Fruit fly (Drosophila melanogaster) whole organism, embryonic: Measurements from ENCODE around the gene Alp13.

Experiments
- CG10431 ChIP-seq: fragments of 200-800 bp; sonication (Bioruptor generic); optimal IDR thresholded peaks from 3 replicates; lab custom pipeline; 2018; ENCODE audit warnings: missing biosample characterization, mild to moderate bottlenecking, missing genetic modification characterization
- CG10565 ChIP-seq: fragments of 200-800 bp; sonication (Bioruptor generic); optimal IDR thresholded peaks from 3 replicates; lab custom pipeline; 2016; ENCODE audit warnings: missing biosample characterization, mild to moderate bottlenecking, missing genetic modification characterization
- CG7556 ChIP-seq: fragments of 200-800 bp; sonication (Bioruptor generic); optimal IDR thresholded peaks from 2 replicates; lab custom pipeline; 2017; ENCODE audit warnings: missing biosample characterization, mild to moderate bottlenecking, missing genetic modification characterization
- Dfd ChIP-seq, 2 experiments: fragments of >200 bp; optimal IDR thresholded peaks; 2 replicates each; lab custom pipeline; 2017; ENCODE audit warnings: missing biosample characterization in 2 of 2, missing genetic modification characterization in 2 of 2
- Dp ChIP-seq: fragments of 200-800 bp; sonication (Bioruptor generic); optimal IDR thresholded peaks from 2 replicates; lab custom pipeline; 2018; ENCODE audit warnings: missing biosample characterization, mild to moderate bottlenecking, missing genetic modification characterization, moderate library complexity
- PHDP ChIP-seq: fragments of 200-800 bp; sonication (Bioruptor generic); optimal IDR thresholded peaks from 3 replicates; lab custom pipeline; 2018; ENCODE audit warnings: missing biosample characterization, mild to moderate bottlenecking, missing genetic modification characterization, moderate library complexity
- Sox100B ChIP-seq: fragments of 200-800 bp; sonication (Bioruptor generic); optimal IDR thresholded peaks from 3 replicates; lab custom pipeline; 2018; ENCODE audit warnings: missing biosample characterization, mild to moderate bottlenecking, missing genetic modification characterization
- bbx ChIP-seq: fragments of 200-800 bp; sonication (Bioruptor generic); IDR thresholded peaks from 2 replicates; pipeline ENCODE4 v1.3.6; 2022; ENCODE audit warnings: missing biosample characterization, missing genetic modification characterization; ENCODE audit not compliant: partially characterized antibody
- corto ChIP-seq: fragments of 200-800 bp; sonication (Bioruptor generic); optimal IDR thresholded peaks from 2 replicates; lab custom pipeline; 2016; ENCODE audit warnings: missing biosample characterization, mild to moderate bottlenecking, missing genetic modification characterization, moderate library complexity
- ttk ChIP-seq: fragments of 200-800 bp; sonication (Bioruptor generic); IDR thresholded peaks from 2 replicates; pipeline ENCODE4 v2.1.2; 2022; ENCODE audit warnings: missing biosample characterization, missing genetic modification characterization

DNA sequence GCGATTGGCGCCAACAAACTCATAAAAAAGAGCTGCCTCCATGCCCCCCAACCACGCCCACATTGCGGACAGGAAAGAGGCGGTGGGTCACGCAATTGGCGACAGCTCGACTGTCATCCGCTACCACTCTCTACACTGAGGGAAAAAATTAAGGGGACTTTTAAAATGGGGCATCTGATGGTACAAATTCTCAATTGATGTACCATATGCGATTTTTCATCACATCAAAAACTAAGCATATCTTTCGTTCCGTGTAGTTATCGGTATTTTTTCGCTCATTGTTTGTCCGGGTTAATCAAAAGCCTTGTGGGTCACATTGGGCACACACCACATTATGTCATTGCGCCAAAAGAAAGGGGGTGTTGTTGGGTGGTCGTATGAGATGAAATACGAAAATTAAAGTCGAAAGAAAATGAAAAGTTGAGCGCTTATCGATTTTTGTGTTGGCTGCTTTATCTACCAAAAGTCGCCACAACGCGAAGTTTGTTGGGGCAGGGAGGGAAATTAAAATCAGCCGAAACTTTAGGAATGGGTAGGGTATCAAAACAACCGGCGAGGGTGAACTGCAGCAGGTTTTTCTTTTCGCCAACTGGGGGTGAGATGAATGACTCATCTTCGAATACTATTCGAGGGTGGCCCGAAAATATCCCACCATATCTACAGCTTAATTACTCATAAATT, 51.0 kb downstream of the Alp13 start:
- TF ChIP-seq CG7556 (GFP tag; lab: Kevin White, UChicago) (no peak), CG10431 (GFP tag; lab: Kevin White, UChicago) (no peak), corto (GFP tag; lab: Kevin White, UChicago) (no peak), Dfd (GFP tag; optimal IDR thresholded peaks at IDR 0.05; lab: Kevin White, UChicago) (no peak), Dp (GFP tag; lab: Kevin White, UChicago) (no peak), bbx (no peak), ttk (no peak), CG10565 (GFP tag; lab: Kevin White, UChicago) (no peak), PHDP (tag; lab: Kevin White, UChicago) (no peak), Sox100B (no peak)
